Fruit fly (Drosophila melanogaster) whole organism, prepupa: ENCODE data around the gene CG5160.

Experiments used
- Blimp-1 ChIP-seq: fragments of 200-800 bp; sonication (Bioruptor generic); optimal IDR thresholded peaks from 3 replicates; lab custom pipeline; 2017; ENCODE audit warnings: missing biosample characterization, missing genetic modification characterization, mild to moderate bottlenecking, moderate library complexity, missing genetic modification reagents
- CG15336 ChIP-seq: fragments of 200-800 bp; sonication (Bioruptor generic); IDR thresholded peaks from 2 replicates; pipeline ENCODE4 v1.3.6; 2022; ENCODE audit warnings: missing biosample characterization, missing genetic modification characterization
- CG4318 ChIP-seq: fragments of 200-800 bp; sonication (Bioruptor generic); optimal IDR thresholded peaks from 3 replicates; lab custom pipeline; 2017; ENCODE audit warnings: missing biosample characterization, mild to moderate bottlenecking, missing genetic modification characterization
- CG8319 ChIP-seq: fragments of 200-800 bp; sonication (Bioruptor generic); optimal IDR thresholded peaks from 3 replicates; lab custom pipeline; 2016; ENCODE audit warnings: missing biosample characterization, missing genetic modification characterization

DNA sequence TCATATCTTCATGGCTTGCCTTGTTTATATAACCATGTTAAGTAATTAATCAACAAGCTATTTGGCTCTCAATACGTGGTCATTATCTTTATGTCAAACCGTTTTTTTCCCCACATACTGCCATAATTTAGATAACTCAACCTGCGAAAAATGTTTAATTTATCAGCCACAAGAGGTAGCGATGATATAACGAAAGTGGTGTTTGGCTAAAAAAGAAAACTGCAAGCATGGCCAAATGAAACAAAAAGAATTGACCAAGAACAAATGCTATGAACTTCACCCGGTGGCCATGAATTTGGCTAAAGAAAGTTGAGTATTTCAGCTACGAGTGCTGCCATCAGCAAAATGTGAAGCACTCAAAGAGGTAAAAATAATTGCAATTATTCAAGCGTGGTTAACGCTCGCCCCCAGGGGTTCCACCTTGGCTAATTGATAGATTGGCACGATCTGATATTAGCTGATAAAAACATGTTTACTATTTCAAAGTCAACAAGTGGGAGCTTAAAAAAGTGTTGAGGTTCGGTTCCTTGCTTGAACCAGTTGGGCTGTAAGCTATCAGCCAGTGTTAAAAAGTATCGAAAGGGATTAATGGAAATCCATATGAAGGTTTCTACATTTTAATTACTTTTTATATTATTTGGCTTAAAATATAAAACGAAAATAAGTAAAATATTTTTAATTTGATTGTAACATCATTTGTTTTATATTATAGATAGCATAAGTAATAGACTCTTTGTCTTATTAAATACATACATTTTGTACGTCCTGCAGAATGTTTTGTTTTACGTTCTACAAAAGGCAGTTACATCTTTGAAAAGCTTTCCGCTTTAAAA, 38.2 kb upstream of the CG5160 start:
- no peak for TF ChIP-seq CG8319
- TF ChIP-seq CG15336 (GFP tag; lab: Robert Waterston, UW): no peak
- no peak for TF ChIP-seq CG4318
- TF ChIP-seq Blimp-1 (GFP tag; lab: Kevin White, UChicago): no peak
